Worm (Caenorhabditis elegans): ENCODE measurements around the gene acr-9.

DNA sequence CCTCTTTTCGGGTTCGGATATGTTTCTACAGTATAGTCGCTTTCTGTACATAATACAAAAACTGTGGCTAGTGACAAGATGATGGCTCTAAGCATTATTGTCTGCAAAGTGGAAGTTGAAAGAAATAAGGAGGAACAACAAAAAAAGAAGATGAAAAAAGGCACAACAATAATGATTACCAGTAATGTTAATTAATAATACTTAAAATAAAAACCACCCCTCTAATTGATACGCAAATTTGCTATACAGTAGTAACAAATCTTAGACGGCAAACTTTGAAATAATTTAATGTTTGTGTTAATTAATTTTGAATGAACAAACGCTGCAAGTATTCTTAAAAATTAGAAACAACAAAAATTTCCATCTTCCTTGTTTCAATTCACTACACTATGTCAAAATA is 25.1 kb downstream of the acr-9 start, which contains the start of gene Y12A6A.1:
- TF ChIP-seq Y53F4B.3 (GFP tag; IDR thresholded peaks at IDR 0.05) (no peak), unc-130 (GFP tag; optimal IDR thresholded peaks at IDR 0.05) (no peak), gei-17 (GFP tag; optimal IDR thresholded peaks at IDR 0.05) (no peak), egl-18 (GFP tag; IDR thresholded peaks at IDR 0.05) (no peak), sdz-38 (tag; optimal IDR thresholded peaks at IDR 0.05) (no peak), F49E8.2 (tag; optimal IDR thresholded peaks at IDR 0.05; ENCODE audit: insufficient read depth) (no peak), snpc-4 (GFP tag; optimal IDR thresholded peaks at IDR 0.05) (no peak), snpc-4 (tag; optimal IDR thresholded peaks at IDR 0.05) (no peak), F57A8.1 (GFP tag; optimal IDR thresholded peaks at IDR 0.05) (no peak), lin-54 (GFP tag; optimal IDR thresholded peaks at IDR 0.05) (no peak), K12H6.12 (tag; optimal IDR thresholded peaks at IDR 0.05) (no peak)
